Fruit fly (Drosophila melanogaster): Measurements from ENCODE around the gene Osi20.

Gene Osi20

dm6 chr3R:6341668-6342067 is 1.8 kb downstream of the Osi20 start, which contains the start of gene CG17917:
Gene CG17917, plus strand, starts transcription at chr3R:6341968.
- no peak for TF ChIP-seq CG17801 (GFP tag; optimal IDR thresholded peaks at IDR 0.05; ENCODE audit: partially characterized antibody)

- TF ChIP-seq CG17801 (GFP tag; optimal IDR thresholded peaks at IDR 0.05; ENCODE audit: partially characterized antibody) = no peak
Observed at dm6 chr3R:6342702-6343101, 2.8 kb downstream of the Osi20 start, which contains the start of gene CG10298. Gene CG10298, plus strand, starts transcription at chr3R:6343002.

dm6 chr3R:6343396-6344239 is 3.7 kb downstream of the Osi20 start, which contains the start of gene CG17919:
Gene CG17919, plus strand, starts transcription at chr3R:6344029.
- TF ChIP-seq CG17801 (GFP tag; optimal IDR thresholded peaks at IDR 0.05; ENCODE audit: partially characterized antibody) = no peak

DNA sequence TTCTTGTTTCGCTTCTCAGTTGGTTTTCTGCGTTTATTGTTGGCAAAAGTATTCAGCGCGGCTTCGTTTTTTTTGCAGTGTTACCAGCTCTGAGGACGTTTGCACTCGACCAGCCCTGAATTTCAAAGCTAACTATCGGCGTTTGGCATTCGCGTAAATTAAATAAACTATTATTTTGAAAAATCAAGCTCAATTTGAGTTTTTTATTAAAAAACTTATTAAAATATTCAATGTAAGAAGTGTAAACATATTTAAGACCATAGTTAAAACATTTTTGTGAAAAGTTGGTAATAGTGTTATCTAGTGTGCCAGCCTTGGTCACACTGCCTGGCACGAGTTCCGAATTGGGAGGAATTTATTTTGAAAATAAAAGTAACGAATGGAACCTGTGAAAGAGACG is 5.9 kb downstream of the Osi20 start, which contains the start of the genes SmD2 and CG18048:
Gene SmD2, minus strand, starts transcription at position 98 of the 400 bp plus-strand sequence.
Gene CG18048, plus strand, starts transcription at position 298 of the 400 bp plus-strand sequence.
- TF ChIP-seq CG17801 (GFP tag; optimal IDR thresholded peaks at IDR 0.05; ENCODE audit: partially characterized antibody) = peak; percentile 43

DNA sequence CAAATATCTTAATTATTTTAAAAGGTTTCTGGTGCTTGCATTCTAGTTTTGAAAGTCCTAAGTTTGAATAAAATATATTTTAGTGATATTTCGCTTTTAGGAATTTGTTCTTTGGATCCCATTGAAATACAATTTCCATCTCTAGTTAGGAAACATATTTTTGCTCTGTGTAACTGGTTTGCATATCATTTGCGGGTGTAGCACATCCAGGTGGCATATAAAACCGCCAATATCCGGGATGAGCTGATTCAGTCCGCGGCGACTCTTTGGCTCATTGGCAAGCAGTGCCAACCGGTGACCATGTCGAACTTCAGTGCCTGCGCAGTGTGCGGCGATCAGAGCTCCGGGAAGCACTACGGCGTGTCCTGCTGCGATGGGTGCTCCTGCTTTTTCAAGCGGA is 9.0 kb downstream of the Osi20 start, which contains the start of gene Hr83:
Gene Hr83, plus strand, starts transcription at position 301 of the 400 bp plus-strand sequence.
- TF ChIP-seq CG17801 (GFP tag; optimal IDR thresholded peaks at IDR 0.05; ENCODE audit: partially characterized antibody) = no peak

DNA sequence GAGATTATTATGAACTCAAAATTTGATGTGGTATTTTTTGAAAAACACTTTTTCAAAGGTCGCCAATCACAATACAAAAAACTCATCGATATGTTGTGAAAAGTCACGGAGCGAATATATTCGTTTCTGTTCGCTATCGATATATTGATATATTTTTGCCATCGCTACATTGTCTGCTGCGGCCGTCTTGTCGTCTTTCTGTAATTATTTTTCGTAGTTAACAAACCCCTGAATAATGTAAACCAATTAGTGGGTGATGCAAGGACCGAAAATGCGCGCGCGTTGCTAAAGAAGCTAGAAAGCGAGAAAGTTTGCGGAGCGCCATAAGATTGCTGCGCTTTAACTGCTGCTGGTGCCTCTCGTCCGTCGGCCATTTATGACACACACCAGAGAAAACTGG is 10.9 kb downstream of the Osi20 start, which contains the start of gene Pak:
Gene Pak, plus strand, starts transcription at position 142 of the 400 bp plus-strand sequence.
- TF ChIP-seq CG17801 (GFP tag; optimal IDR thresholded peaks at IDR 0.05; ENCODE audit: partially characterized antibody) = no peak

DNA sequence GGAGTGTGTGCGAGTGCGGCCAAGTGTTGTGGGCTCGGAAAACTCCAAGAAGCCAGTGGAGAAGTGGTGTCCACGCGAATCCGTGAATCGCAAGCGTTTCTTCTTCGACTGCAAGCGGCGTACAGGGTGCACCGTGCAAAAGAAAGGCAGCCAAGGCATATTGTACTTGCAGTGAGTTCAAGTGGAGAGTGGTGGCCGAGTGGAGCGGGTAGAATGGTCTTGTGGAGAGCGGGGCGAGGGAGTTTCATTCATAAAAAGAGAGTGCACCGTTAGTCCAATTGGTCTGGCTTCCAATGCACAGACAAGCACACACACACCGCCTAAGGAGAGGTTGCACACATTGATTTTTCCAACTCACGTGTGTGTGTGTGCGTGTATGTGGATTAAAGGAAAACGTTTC is 11.3 kb downstream of the Osi20 start:
- no peak for TF ChIP-seq CG17801 (GFP tag; optimal IDR thresholded peaks at IDR 0.05; ENCODE audit: partially characterized antibody)

DNA sequence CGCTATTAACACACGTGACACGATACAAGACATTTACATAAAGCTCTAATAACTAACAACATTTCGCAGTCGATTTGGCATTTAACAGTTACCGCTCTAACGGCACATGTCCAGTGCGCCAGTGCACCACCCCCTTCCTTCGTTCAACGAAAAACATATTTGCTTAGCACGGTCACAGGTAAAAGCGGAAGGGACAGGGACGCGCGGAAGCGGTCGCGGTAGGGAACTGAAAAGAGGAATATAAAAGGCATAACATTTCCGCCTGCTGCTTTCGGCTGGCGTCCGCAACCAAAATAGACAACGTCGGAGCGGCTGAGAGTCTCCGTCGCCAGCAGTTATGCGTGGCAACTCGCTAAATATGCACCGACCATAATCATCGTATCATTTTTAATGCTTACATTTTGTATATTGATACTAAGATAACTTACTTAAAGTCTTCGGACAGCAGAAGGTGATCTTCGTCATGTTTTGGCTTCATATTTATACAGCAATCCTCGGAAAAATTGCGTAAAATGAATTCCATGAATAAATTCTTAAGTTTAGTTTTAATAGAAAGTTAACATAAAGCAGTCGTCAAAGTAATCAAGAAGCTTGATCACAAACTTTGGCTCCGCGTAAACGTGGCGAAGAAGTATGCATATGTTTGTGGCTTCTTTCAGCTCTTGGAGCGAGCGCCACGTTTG is 11.9 kb downstream of the Osi20 start:
- TF ChIP-seq CG17801 (GFP tag; optimal IDR thresholded peaks at IDR 0.05; ENCODE audit: partially characterized antibody) = no peak

- no peak for TF ChIP-seq CG17801 (GFP tag; optimal IDR thresholded peaks at IDR 0.05; ENCODE audit: partially characterized antibody)
Observed at dm6 chr3R:6352436-6352835, 12.5 kb downstream of the Osi20 start.

DNA sequence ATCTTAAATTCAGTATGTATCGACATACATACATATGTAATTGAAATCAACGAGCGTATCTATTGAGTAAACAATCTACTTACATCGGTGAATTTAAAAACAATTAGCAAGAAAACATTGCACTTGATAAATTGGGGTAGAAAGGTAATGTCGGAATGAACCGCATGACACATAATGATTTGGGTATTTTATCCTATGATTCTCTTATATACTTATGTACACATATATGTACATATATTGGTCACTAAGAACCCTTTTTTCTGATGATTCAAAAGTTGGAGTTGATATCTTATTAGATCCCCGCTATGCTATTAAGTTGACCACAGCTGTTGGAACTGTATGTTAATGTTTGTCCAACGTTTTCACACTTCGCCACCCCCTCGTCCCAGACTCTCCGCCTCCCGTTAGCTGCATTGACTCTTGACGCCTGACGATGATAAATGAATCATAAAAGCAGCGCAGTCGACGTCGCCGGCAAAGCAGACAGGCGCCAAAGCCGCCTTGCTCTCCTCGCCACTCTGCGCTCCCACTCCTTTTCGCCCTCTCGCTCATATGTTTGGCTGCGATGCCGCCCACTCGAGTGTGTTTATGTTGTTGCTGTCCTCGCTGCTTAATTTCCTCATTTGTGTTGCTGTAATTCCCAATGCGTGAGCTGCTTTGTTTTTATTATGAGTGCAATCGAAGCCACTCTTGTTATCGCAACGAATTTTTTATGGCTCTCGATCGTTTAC is 13.2 kb downstream of the Osi20 start:
- TF ChIP-seq CG17801 (GFP tag; optimal IDR thresholded peaks at IDR 0.05; ENCODE audit: partially characterized antibody) = no peak

DNA sequence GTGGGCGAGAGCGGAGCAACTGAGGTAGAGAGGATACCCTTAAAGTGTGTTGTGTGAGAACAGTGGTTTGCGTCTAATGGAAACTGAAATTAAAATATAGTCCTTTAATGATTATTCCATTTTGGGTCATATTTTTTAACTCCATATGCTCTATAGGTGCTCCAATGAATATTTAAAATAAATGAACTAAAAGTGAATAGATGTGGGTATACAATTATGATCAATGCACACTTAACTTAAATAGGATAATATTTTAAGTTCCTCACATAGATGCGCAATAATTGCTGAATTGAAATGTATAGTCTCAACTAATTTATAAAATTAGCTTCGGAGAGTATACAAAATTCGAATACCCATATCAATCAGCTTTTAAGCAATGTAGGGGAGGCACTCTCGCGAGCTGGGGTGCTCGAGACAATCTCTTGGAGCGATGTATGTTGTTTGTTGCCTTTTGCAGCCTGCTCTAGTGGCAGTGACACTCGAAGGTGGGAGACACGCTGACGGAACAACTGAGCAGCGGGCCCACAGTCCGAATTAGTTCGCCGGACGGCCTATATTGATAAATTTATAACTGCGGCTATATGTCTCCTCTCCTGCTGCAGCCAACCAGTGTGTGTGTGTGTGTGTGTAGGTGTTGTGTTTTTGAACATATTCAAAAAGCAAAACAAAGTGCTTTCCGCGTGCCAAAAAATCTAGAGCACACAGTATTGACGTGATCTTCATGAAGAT is 13.9 kb downstream of the Osi20 start:
- TF ChIP-seq CG17801 (GFP tag; optimal IDR thresholded peaks at IDR 0.05; ENCODE audit: partially characterized antibody) = peak; percentile 58

DNA sequence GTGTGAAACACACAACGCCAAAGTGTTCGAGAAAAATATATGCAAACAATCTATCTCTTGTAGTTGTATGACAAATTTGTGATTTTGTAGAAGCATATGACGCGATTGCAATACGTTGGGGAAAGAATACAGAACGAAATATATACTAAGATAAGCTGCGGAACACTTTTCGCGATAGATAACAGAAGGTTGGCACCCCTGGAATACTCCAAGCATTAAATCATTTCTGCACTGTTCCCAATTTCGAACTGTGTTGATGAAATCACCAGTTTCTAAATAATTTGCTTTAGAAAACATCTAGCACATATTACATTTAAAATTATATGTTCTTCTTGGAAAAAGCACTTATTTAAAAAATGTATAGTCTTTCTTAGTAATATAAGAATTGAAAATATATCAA is 14.5 kb downstream of the Osi20 start:
- TF ChIP-seq CG17801 (GFP tag; optimal IDR thresholded peaks at IDR 0.05; ENCODE audit: partially characterized antibody) = no peak

DNA sequence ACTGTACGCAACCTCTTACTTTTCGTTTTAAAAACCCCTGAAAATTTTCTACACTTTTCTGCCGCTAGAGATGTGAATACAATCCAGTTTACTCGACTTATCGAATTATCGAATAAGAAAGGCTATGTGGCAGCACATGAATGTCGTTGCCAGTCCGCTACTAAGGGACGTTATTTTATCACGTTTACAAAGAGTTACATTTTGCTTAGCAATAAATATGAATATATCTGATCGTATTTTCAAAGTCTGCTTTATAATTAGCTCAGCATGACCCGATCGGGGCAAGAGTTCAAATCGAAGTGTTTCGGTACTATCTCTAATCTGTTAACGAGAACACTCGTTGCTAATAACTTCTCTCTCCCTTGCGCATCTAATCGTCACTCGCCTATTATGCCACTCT is 28.2 kb downstream of the Osi20 start, which contains the start of gene CG42724:
Gene CG42724, minus strand, starts transcription at position 189 of the 400 bp plus-strand sequence.
- TF ChIP-seq CG17801 (GFP tag; optimal IDR thresholded peaks at IDR 0.05; ENCODE audit: partially characterized antibody) = no peak

- TF ChIP-seq CG17801 (GFP tag; optimal IDR thresholded peaks at IDR 0.05; ENCODE audit: partially characterized antibody) = no peak
Observed at dm6 chr3R:6368550-6369238, 28.8 kb downstream of the Osi20 start, which contains the start of gene CG10286. Gene CG10286, plus strand, starts transcription at chr3R:6368965.
